Worm (Caenorhabditis elegans) whole organism, early embryonic: ENCODE results near the gene T16G12.10.

Source experiments
- B0310.2 ChIP-seq: sonication (generic microtip); optimal IDR thresholded peaks from 2 replicates; lab custom pipeline; 2016; ENCODE audit warnings: mild to moderate bottlenecking, missing genetic modification characterization, missing compliant biosample characterization
- F13C5.2 ChIP-seq: sonication (generic microtip); optimal IDR thresholded peaks from 2 replicates; lab custom pipeline; 2017; ENCODE audit warnings: mild to moderate bottlenecking, missing genetic modification characterization, inconsistent platforms, missing compliant biosample characterization
- ama-1 ChIP-seq: fragments of 150-350 bp; optimal IDR thresholded peaks from 2 replicates; lab custom pipeline; 2014
- ceh-13 ChIP-seq: fragments of 200-800 bp; sonication (Bioruptor generic); optimal IDR thresholded peaks from 2 replicates; lab custom pipeline; 2018; ENCODE audit warnings: mild to moderate bottlenecking, missing genetic modification characterization, missing compliant biosample characterization
- ceh-36 ChIP-seq: sonication (generic microtip); optimal IDR thresholded peaks from 2 replicates; lab custom pipeline; 2016; ENCODE audit warnings: missing genetic modification characterization, inconsistent platforms, missing compliant biosample characterization
- ets-7 ChIP-seq: sonication (generic microtip); optimal IDR thresholded peaks from 2 replicates; lab custom pipeline; 2016; ENCODE audit warnings: missing genotype, missing genetic modification characterization, missing compliant biosample characterization
- flt-1 ChIP-seq: fragments of 200-800 bp; sonication (Bioruptor generic); IDR thresholded peaks from 2 replicates; pipeline ENCODE4 v1.3.6; 2022; ENCODE audit warnings: missing genetic modification characterization, missing compliant biosample characterization
- scrt-1 ChIP-seq: fragments of 200-800 bp; sonication (Bioruptor generic); IDR thresholded peaks from 2 replicates; pipeline ENCODE4 v1.3.6; 2022; ENCODE audit warnings: missing genetic modification characterization, missing compliant biosample characterization
- tbx-37 ChIP-seq: fragments of 200-800 bp; sonication (Bioruptor generic); conservative IDR thresholded peaks from 2 replicates; pipeline ENCODE4 v1.3.6; 2022; ENCODE audit warnings: missing genetic modification reagents, missing genetic modification characterization, missing compliant biosample characterization
- tra-4 ChIP-seq: sonication (generic microtip); optimal IDR thresholded peaks from 2 replicates; lab custom pipeline; 2017; ENCODE audit warnings: missing genetic modification characterization, missing compliant biosample characterization

DNA sequence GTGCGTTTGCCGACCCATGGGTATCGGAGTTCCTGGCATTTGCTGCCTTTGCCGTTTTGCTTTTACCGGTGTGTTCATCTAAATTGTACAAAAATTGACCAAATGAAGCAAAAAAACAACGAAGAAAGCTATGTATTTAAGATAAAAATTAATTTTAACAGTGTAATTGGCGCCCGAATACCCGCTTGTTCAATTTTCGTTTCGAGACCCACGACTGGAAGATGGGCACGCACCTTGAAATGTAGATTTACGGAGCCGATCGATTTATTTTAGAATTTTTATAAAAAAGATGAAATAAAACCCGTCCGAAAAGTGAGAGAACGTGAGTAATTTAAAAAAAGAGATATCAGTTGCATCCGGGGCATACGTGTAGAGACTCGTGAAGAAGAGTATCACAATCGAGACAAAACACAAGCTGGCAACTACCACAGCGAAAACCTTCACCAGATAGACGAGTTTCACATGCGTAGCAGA is 32.6 kb upstream of the T16G12.10 start, which contains the start of gene hal-2:
- TF ChIP-seq tra-4 (no peak), ceh-13 (GFP tag; lab: Kevin White, UChicago) (no peak), ama-1 (lab: Kevin White, UChicago) (no peak), ets-7 (tag; lab: Kevin White, UChicago) (no peak), flt-1 (GFP tag; lab: Robert Waterston, UW) (no peak), ceh-36 (tag; lab: Kevin White, UChicago) (no peak), B0310.2 (tag; lab: Kevin White, UChicago) (no peak), tbx-37 (GFP tag; lab: Robert Waterston, UW) (no peak), scrt-1 (GFP tag; lab: Robert Waterston, UW) (no peak), F13C5.2 (no peak)
